Fruit fly (Drosophila melanogaster): ENCODE results near the gene ppan.

DNA sequence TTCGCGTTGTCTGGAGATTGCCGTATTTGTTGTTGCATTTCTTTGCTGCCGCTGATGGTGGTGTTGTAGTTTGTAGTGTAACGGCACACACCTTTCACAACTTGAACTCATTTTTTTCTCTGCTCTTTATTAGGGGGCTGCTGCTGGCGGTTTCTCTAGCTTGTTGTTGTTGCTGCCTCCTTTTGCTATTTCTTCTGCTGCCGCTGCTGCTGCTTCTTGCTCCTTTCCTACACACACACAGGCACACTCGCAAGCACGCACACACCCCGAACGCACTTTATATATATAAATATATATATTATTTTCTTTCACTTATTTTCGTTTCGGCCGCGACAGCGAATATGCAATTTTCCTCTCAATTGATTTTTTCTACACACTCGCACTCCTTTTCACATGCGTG is 18.9 kb upstream of the ppan start:
- TF ChIP-seq usp (GFP tag; optimal IDR thresholded peaks at IDR 0.05) (no peak), psq (optimal IDR thresholded peaks at IDR 0.05) (no peak), pan (optimal IDR thresholded peaks at IDR 0.05) (no peak), EcR (GFP tag; optimal IDR thresholded peaks at IDR 0.05) (no peak), CG8478 (optimal IDR thresholded peaks at IDR 0.05) (no peak), Dll (optimal IDR thresholded peaks at IDR 0.05) (no peak)

All from whole organism.